Worm (Caenorhabditis elegans): ENCODE data around the gene C53B7.3.

ce11 chrX:6874723-6875122 is 30.2 kb downstream of the C53B7.3 start, which contains the start of gene F41C6.4:
- no peak for TF ChIP-seq W03F9.2 (tag; optimal IDR thresholded peaks at IDR 0.05)
- TF ChIP-seq him-1 (tag; optimal IDR thresholded peaks at IDR 0.05), result no peak
- no peak for TF ChIP-seq dao-5 (tag; optimal IDR thresholded peaks at IDR 0.05)
